Worm (Caenorhabditis elegans): ENCODE results near the gene srh-187.

DNA sequence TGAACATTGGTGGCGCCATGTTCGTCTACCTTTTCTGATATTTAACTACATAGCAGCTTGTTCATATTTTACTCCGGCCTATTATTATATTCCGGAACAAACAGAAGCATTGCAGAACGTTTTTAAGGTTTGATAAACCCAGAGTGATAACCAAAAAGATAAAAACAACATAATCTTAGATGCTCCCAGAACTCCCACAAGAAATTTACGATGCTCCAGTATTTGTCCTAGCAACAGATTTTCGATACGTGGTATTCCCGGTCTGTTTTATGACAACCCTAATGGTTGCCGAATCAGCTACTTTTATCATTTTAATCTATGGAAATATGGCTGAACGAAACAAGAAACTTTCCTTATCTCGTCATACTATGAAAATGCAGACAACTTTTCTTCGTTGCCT, 13.9 kb upstream of the srh-187 start:
- TF ChIP-seq him-1 (tag; optimal IDR thresholded peaks at IDR 0.05) (no peak), dao-5 (tag; optimal IDR thresholded peaks at IDR 0.05) (no peak), W03F9.2 (tag; optimal IDR thresholded peaks at IDR 0.05) (no peak)
